Fruit fly (Drosophila melanogaster) whole organism, embryonic: Measurements from ENCODE around the gene Smu1.

Source experiments
- Ada2b ChIP-seq: fragments of 200-800 bp; sonication (Bioruptor generic); IDR thresholded peaks from 2 replicates; pipeline ENCODE4 v1.3.6; 2022; ENCODE audit warnings: missing biosample characterization, missing genetic modification characterization
- Atf-2 ChIP-seq: fragments of 200-800 bp; sonication (Bioruptor generic); optimal IDR thresholded peaks from 2 replicates; lab custom pipeline; 2016; ENCODE audit warnings: missing biosample characterization, missing genetic modification characterization
- CG11456 ChIP-seq: fragments of 200-800 bp; sonication (Bioruptor generic); IDR thresholded peaks from 3 replicates; pipeline ENCODE4 v1.3.6; 2022; ENCODE audit warnings: missing biosample characterization, missing genetic modification characterization
- CG13775 ChIP-seq: fragments of 200-800 bp; sonication (Bioruptor generic); optimal IDR thresholded peaks from 3 replicates; lab custom pipeline; 2017; ENCODE audit warnings: missing biosample characterization, mild to moderate bottlenecking, missing genetic modification characterization
- CG14860 ChIP-seq: fragments of 200-800 bp; sonication (Bioruptor generic); IDR thresholded peaks from 3 replicates; pipeline ENCODE4 v1.3.6; 2022; ENCODE audit warnings: missing biosample characterization, missing genetic modification characterization; ENCODE audit not compliant: partially characterized antibody
- CG32532 ChIP-seq: fragments of 200-800 bp; sonication (Bioruptor generic); IDR thresholded peaks from 2 replicates; pipeline ENCODE4 v1.3.6; 2022; ENCODE audit warnings: missing biosample characterization, missing genetic modification characterization
- CG4404 ChIP-seq: fragments of 200-800 bp; sonication (Bioruptor generic); IDR thresholded peaks from 2 replicates; pipeline ENCODE4 v1.3.6; 2022; ENCODE audit warnings: missing biosample characterization, missing genetic modification characterization
- CG4424 ChIP-seq: fragments of 200-800 bp; sonication (Bioruptor generic); optimal IDR thresholded peaks from 3 replicates; lab custom pipeline; 2016; ENCODE audit warnings: missing biosample characterization, missing genetic modification characterization
- CG4730 ChIP-seq: fragments of 200-800 bp; sonication (Bioruptor generic); IDR thresholded peaks from 2 replicates; pipeline ENCODE4 v1.3.6; 2022; ENCODE audit warnings: missing biosample characterization, missing genetic modification characterization
- CG6689 ChIP-seq: fragments of 200-800 bp; sonication (Bioruptor generic); IDR thresholded peaks from 2 replicates; pipeline ENCODE4 v1.3.6; 2022; ENCODE audit warnings: missing biosample characterization, missing genetic modification characterization
- CG7556 ChIP-seq: fragments of 200-800 bp; sonication (Bioruptor generic); optimal IDR thresholded peaks from 2 replicates; lab custom pipeline; 2017; ENCODE audit warnings: missing biosample characterization, mild to moderate bottlenecking, missing genetic modification characterization
- CG8281 ChIP-seq: fragments of 200-800 bp; sonication (Bioruptor generic); optimal IDR thresholded peaks from 2 replicates; lab custom pipeline; 2018; ENCODE audit warnings: missing biosample characterization, mild to moderate bottlenecking, missing genetic modification characterization, moderate library complexity
- CG8290 ChIP-seq, 3 experiments: fragments of 200-800 bp; sonication (Bioruptor generic); optimal IDR thresholded peaks; 2 replicates each; lab custom pipeline; 2016 to 2019; ENCODE audit warnings: missing biosample characterization in 3 of 3, missing genetic modification characterization in 3 of 3, mild to moderate bottlenecking in 2 of 3, moderate library complexity in 1 of 3
- CG8765 ChIP-seq: fragments of 200-800 bp; sonication (Bioruptor generic); IDR thresholded peaks from 2 replicates; pipeline ENCODE4 v1.3.6; 2022; ENCODE audit warnings: missing biosample characterization, missing genetic modification characterization
- CG8944 ChIP-seq: fragments of 200-800 bp; sonication (Bioruptor generic); optimal IDR thresholded peaks from 3 replicates; lab custom pipeline; 2016; ENCODE audit warnings: missing biosample characterization, missing genetic modification characterization
- CG9609 ChIP-seq: fragments of 200-800 bp; sonication (Bioruptor generic); optimal IDR thresholded peaks from 3 replicates; lab custom pipeline; 2016; ENCODE audit warnings: missing biosample characterization, missing genetic modification characterization
- Dll ChIP-seq: fragments of 200-800 bp; sonication (Bioruptor generic); IDR thresholded peaks from 4 replicates; pipeline ENCODE4 v1.3.6; 2022; ENCODE audit warnings: missing biosample characterization, missing genetic modification characterization; ENCODE audit not compliant: partially characterized antibody
- Drgx ChIP-seq: fragments of 200-800 bp; sonication (Bioruptor generic); IDR thresholded peaks from 2 replicates; pipeline ENCODE4 v1.3.6; 2022; ENCODE audit warnings: missing biosample characterization, missing genetic modification characterization
- Eip74EF ChIP-seq, 2 experiments: fragments of 200-800 bp in 1 of 2; fragments of >200 bp in 1 of 2; sonication (Bioruptor generic) in 1 of 2; optimal IDR thresholded peaks; 2 replicates each; lab custom pipeline; 2017 to 2019; ENCODE audit warnings: missing biosample characterization in 2 of 2, missing genetic modification characterization in 2 of 2, mild to moderate bottlenecking in 1 of 2, moderate library complexity in 1 of 2
- Gug ChIP-seq: fragments of 200-800 bp; sonication (Bioruptor generic); IDR thresholded peaks from 4 replicates; pipeline ENCODE4 v1.3.6; 2022; ENCODE audit warnings: missing biosample characterization, missing genetic modification characterization
- HLHmδ ChIP-seq: fragments of 200-800 bp; sonication (Bioruptor generic); optimal IDR thresholded peaks from 2 replicates; lab custom pipeline; 2018; ENCODE audit warnings: missing biosample characterization, mild to moderate bottlenecking, missing genetic modification characterization, moderate library complexity
- Med ChIP-seq: fragments of 200-800 bp; sonication (Bioruptor generic); peaks from one replicate; lab custom pipeline; 2016; ENCODE audit warnings: missing biosample characterization, missing genetic modification characterization, mild to moderate bottlenecking, inconsistent platforms, moderate library complexity
- Ptx1 ChIP-seq: fragments of 200-800 bp; sonication (Bioruptor generic); IDR thresholded peaks from 2 replicates; pipeline ENCODE4 v1.3.6; 2022; ENCODE audit warnings: missing biosample characterization, missing genetic modification characterization
- YL-1 ChIP-seq: fragments of 200-800 bp; sonication (Bioruptor generic); optimal IDR thresholded peaks from 3 replicates; lab custom pipeline; 2017; ENCODE audit warnings: missing biosample characterization, mild to moderate bottlenecking, missing genetic modification characterization
- bsh ChIP-seq, 2 experiments: fragments of 200-800 bp; sonication (Bioruptor generic); optimal IDR thresholded peaks; 2 replicates each; lab custom pipeline; 2017 to 2018; ENCODE audit warnings: mild to moderate bottlenecking in 2 of 2, missing biosample characterization in 2 of 2, missing genetic modification characterization in 2 of 2, moderate library complexity in 1 of 2
- cad ChIP-seq: fragments of >200 bp; optimal IDR thresholded peaks from 2 replicates; lab custom pipeline; 2017; ENCODE audit warnings: missing biosample characterization, missing genetic modification characterization
- dpn ChIP-seq, 2 experiments: fragments of 200-800 bp; sonication (Bioruptor generic); optimal IDR thresholded peaks; 3 replicates each; lab custom pipeline; 2016; ENCODE audit warnings: missing biosample characterization in 2 of 2, missing genetic modification characterization in 2 of 2
- dysf ChIP-seq: fragments of 200-800 bp; sonication (Bioruptor generic); IDR thresholded peaks from 3 replicates; pipeline ENCODE4 v1.3.6; 2022; ENCODE audit warnings: missing biosample characterization, missing genetic modification characterization
- ems ChIP-seq: fragments of 200-800 bp; sonication (Bioruptor generic); optimal IDR thresholded peaks from 3 replicates; lab custom pipeline; 2016; ENCODE audit warnings: missing biosample characterization, missing genetic modification characterization
- esg ChIP-seq: fragments of 200-800 bp; sonication (Bioruptor generic); conservative IDR thresholded peaks from 2 replicates; pipeline ENCODE4 v1.3.6; 2022; ENCODE audit warnings: missing biosample characterization, missing genetic modification characterization
- gro ChIP-seq: fragments of 200-800 bp; sonication (Bioruptor generic); optimal IDR thresholded peaks from 2 replicates; lab custom pipeline; 2016; ENCODE audit warnings: missing biosample characterization, missing genetic modification characterization
- ind ChIP-seq: fragments of 200-800 bp; sonication (Bioruptor generic); optimal IDR thresholded peaks from 3 replicates; lab custom pipeline; 2016; ENCODE audit warnings: missing biosample characterization, missing genetic modification characterization
- mam ChIP-seq: fragments of 200-800 bp; sonication (Bioruptor generic); optimal IDR thresholded peaks from 3 replicates; lab custom pipeline; 2016; ENCODE audit warnings: missing biosample characterization, missing genetic modification characterization
- oc ChIP-seq: fragments of 200-800 bp; sonication (Bioruptor generic); optimal IDR thresholded peaks from 2 replicates; lab custom pipeline; 2018; ENCODE audit warnings: missing biosample characterization, mild to moderate bottlenecking, missing genetic modification characterization, moderate library complexity
- phol ChIP-seq: fragments of 200-800 bp; sonication (Bioruptor generic); optimal IDR thresholded peaks from 3 replicates; lab custom pipeline; 2018; ENCODE audit warnings: missing biosample characterization, mild to moderate bottlenecking, missing genetic modification characterization, moderate library complexity
- prd ChIP-seq, 3 experiments: fragments of >200 bp in 2 of 3; fragments of 200-800 bp in 1 of 3; sonication (Bioruptor generic) in 1 of 3; optimal IDR thresholded peaks in 2 of 3; IDR thresholded peaks in 1 of 3; 2 replicates in 2 of 3; 3 replicates in 1 of 3; pipeline versions ENCODE4 v1.3.6 to Lab custom; 2017 to 2022; ENCODE audit warnings: missing biosample characterization in 1 of 3, missing genetic modification characterization in 1 of 3
- ranshi ChIP-seq: fragments of 200-800 bp; sonication (Bioruptor generic); IDR thresholded peaks from 2 replicates; pipeline ENCODE4 v1.3.6; 2022; ENCODE audit warnings: missing biosample characterization, missing genetic modification characterization
- sens ChIP-seq: fragments of 200-800 bp; sonication (Bioruptor generic); peaks from one replicate; lab custom pipeline; 2016; ENCODE audit warnings: missing biosample characterization, missing genetic modification characterization
- shn ChIP-seq: fragments of 200-800 bp; sonication (Bioruptor generic); optimal IDR thresholded peaks from 3 replicates; lab custom pipeline; 2016; ENCODE audit warnings: missing biosample characterization, missing genetic modification characterization
- sisA ChIP-seq: fragments of 200-800 bp; sonication (Bioruptor generic); IDR thresholded peaks from 2 replicates; pipeline ENCODE4 v1.3.6; 2022; ENCODE audit warnings: missing biosample characterization, missing genetic modification characterization
- slbo ChIP-seq: fragments of 200-800 bp; sonication (Bioruptor generic); IDR thresholded peaks from 2 replicates; pipeline ENCODE4 v1.3.6; 2022; ENCODE audit warnings: missing biosample characterization, missing genetic modification characterization
- ssp ChIP-seq: fragments of 200-800 bp; sonication (Bioruptor generic); IDR thresholded peaks from 2 replicates; pipeline ENCODE4 v1.3.6; 2022; ENCODE audit warnings: missing biosample characterization, missing genetic modification characterization
- stwl ChIP-seq: fragments of 200-800 bp; sonication (Bioruptor generic); optimal IDR thresholded peaks from 3 replicates; lab custom pipeline; 2018; ENCODE audit warnings: missing biosample characterization, mild to moderate bottlenecking, missing genetic modification characterization, moderate library complexity
- sug ChIP-seq: fragments of 200-800 bp; optimal IDR thresholded peaks from 2 replicates; lab custom pipeline; 2019; ENCODE audit warnings: missing biosample characterization, mild to moderate bottlenecking, missing genetic modification characterization, moderate library complexity
- tap ChIP-seq: fragments of 200-800 bp; optimal IDR thresholded peaks from 3 replicates; lab custom pipeline; 2019; ENCODE audit warnings: missing biosample characterization, mild to moderate bottlenecking, missing genetic modification characterization, moderate library complexity
- tin ChIP-seq: fragments of 200-800 bp; sonication (Bioruptor generic); optimal IDR thresholded peaks from 3 replicates; lab custom pipeline; 2016; ENCODE audit warnings: missing biosample characterization, missing genetic modification characterization
- vnd ChIP-seq: fragments of 200-800 bp; sonication (Bioruptor generic); IDR thresholded peaks from 3 replicates; pipeline ENCODE4 v1.3.6; 2022; ENCODE audit warnings: missing biosample characterization, missing genetic modification characterization; ENCODE audit not compliant: partially characterized antibody
- wdn ChIP-seq: fragments of 200-800 bp; sonication (Bioruptor generic); IDR thresholded peaks from 2 replicates; pipeline ENCODE4 v1.3.6; 2022; ENCODE audit warnings: missing biosample characterization, missing genetic modification characterization
- yki ChIP-seq: fragments of >200 bp; optimal IDR thresholded peaks from 3 replicates; lab custom pipeline; 2018
- zfh1 ChIP-seq: fragments of 200-800 bp; sonication (Bioruptor generic); IDR thresholded peaks from 3 replicates; pipeline ENCODE4 v1.3.6; 2022; ENCODE audit warnings: missing biosample characterization, missing genetic modification characterization

Gene Smu1

DNA sequence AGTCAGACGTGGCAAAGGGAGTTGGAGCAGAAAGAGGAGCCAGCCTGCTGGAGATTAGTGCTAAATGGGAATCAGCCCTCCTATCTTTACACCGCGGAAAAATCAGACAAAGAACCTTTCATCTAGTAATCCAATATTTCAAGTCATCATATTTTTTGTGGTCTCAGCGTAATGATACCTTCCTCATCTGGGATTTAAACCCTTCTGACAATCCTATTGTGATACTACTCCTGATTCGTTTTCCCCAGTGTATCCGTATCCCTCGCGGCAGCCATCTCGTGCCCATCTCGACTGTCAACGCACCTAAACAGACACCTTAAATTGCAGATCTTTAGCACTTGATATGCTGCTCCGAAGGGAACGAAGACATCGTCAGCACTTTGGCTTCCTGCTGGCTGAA is 17.2 kb upstream of the Smu1 start:
- TF ChIP-seq YL-1 (GFP tag; lab: Kevin White, UChicago) = no peak
- TF ChIP-seq ems (GFP tag; lab: Kevin White, UChicago) = peak; percentile 25
- TF ChIP-seq CG13775 (GFP tag; lab: Kevin White, UChicago) = no peak
- TF ChIP-seq CG6689 = no peak
- peak; percentile 37; the same call in 1 of the 2 replicates for TF ChIP-seq sisA (GFP tag; lab: Robert Waterston, UW)
- TF ChIP-seq Ada2b (GFP tag; lab: Robert Waterston, UW) = no peak
- no peak for TF ChIP-seq CG4424 (GFP tag; lab: Kevin White, UChicago)
- 0 out of 2 replicates have a peak, but pooled peaks have one; percentile 10 for TF ChIP-seq wdn (GFP tag; lab: Robert Waterston, UW)
- TF ChIP-seq Gug = 0 out of 4 replicates have a peak, but pooled peaks have one; percentile 18
- TF ChIP-seq sug (tag; lab: Kevin White, UChicago) = no peak
- TF ChIP-seq CG4404 (GFP tag; lab: Robert Waterston, UW) = no peak
- no peak; the same call in 1 of the 2 replicates for TF ChIP-seq esg (GFP tag; lab: Robert Waterston, UW)
- no peak for TF ChIP-seq CG7556 (GFP tag; lab: Kevin White, UChicago)
- peak in 1 of 2 experiments; percentile 47 for TF ChIP-seq bsh (GFP tag; optimal IDR thresholded peaks at IDR 0.05; lab: Kevin White, UChicago)
- TF ChIP-seq oc (tag; lab: Kevin White, UChicago) = no peak
- peak; percentile 64 for TF ChIP-seq Med (GFP tag; lab: Kevin White, UChicago)
- no peak for TF ChIP-seq HLHmδ (GFP tag; lab: Kevin White, UChicago)
- TF ChIP-seq CG8281 (tag; lab: Kevin White, UChicago) = no peak
- TF ChIP-seq mam = peak; percentile 30
- 0 out of 2 replicates have a peak, but pooled peaks have one; percentile 15 for TF ChIP-seq CG8765 (GFP tag; lab: Robert Waterston, UW)
- peak; percentile 33 for TF ChIP-seq ind
- TF ChIP-seq stwl (tag; lab: Kevin White, UChicago) = no peak
- TF ChIP-seq vnd (GFP tag; lab: Robert Waterston, UW) = no peak
- no peak for TF ChIP-seq tap (tag; lab: Kevin White, UChicago)
- TF ChIP-seq zfh1 (GFP tag; lab: Robert Waterston, UW) = 0 out of 3 replicates have a peak, but pooled peaks have one; percentile 7
- peak; percentile 12 for TF ChIP-seq phol (tag; lab: Kevin White, UChicago)
- peak; percentile 41; the same call in 1 of the 2 replicates for TF ChIP-seq ranshi (GFP tag; lab: Robert Waterston, UW)
- TF ChIP-seq slbo (GFP tag; lab: Robert Waterston, UW) = peak; percentile 47
- no peak for TF ChIP-seq CG8290 (GFP tag; optimal IDR thresholded peaks at IDR 0.05; lab: Kevin White, UChicago)
- peak in 1 of 2 experiments; percentile 46 for TF ChIP-seq CG8290 (tag; optimal IDR thresholded peaks at IDR 0.05; lab: Kevin White, UChicago)
- no peak for TF ChIP-seq CG9609
- TF ChIP-seq shn (GFP tag; lab: Kevin White, UChicago) = no peak
- peak; percentile 5 for TF ChIP-seq Atf-2 (GFP tag; lab: Kevin White, UChicago)
- TF ChIP-seq Ptx1 (GFP tag; lab: Robert Waterston, UW) = 0 out of 2 replicates have a peak, but pooled peaks have one; percentile 17
- no peak for TF ChIP-seq cad (GFP tag; lab: Kevin White, UChicago)
- peak; percentile 38; the same call in 1 of the 3 replicates for TF ChIP-seq dysf (GFP tag; lab: Robert Waterston, UW)
- TF ChIP-seq Drgx (GFP tag; lab: Robert Waterston, UW) = 0 out of 2 replicates have a peak, but pooled peaks have one; percentile 5
- TF ChIP-seq CG32532 (GFP tag; lab: Robert Waterston, UW) = peak; percentile 25; the same call in 1 of the 2 replicates
- no peak for TF ChIP-seq CG14860 (GFP tag; lab: Robert Waterston, UW)
- peak; percentile 8 for TF ChIP-seq tin (GFP tag; lab: Kevin White, UChicago)
- TF ChIP-seq Eip74EF (GFP tag; optimal IDR thresholded peaks at IDR 0.05; lab: Kevin White, UChicago) = no peak
- TF ChIP-seq CG4730 (GFP tag; lab: Robert Waterston, UW) = no peak
- no peak for TF ChIP-seq dpn (GFP tag; optimal IDR thresholded peaks at IDR 0.05; lab: Kevin White, UChicago)
- no peak for TF ChIP-seq gro (GFP tag; lab: Kevin White, UChicago)
- no peak for TF ChIP-seq yki (lab: Kevin White, UChicago)
- TF ChIP-seq Dll (GFP tag; lab: Robert Waterston, UW) = no peak
- peak; percentile 1 for TF ChIP-seq CG8944 (GFP tag; lab: Kevin White, UChicago)
- peak; percentile 15; the same call in 1 of the 2 replicates for TF ChIP-seq ssp
- TF ChIP-seq sens (GFP tag; lab: Kevin White, UChicago) = peak; percentile 10
- 0 out of 3 replicates have a peak, but pooled peaks have one; percentile 18 for TF ChIP-seq CG11456 (GFP tag; lab: Robert Waterston, UW)
- TF ChIP-seq prd (optimal IDR thresholded peaks at IDR 0.05; lab: Kevin White, UChicago) = no peak
- peak; percentile 55; the same call in 1 of the 3 replicates for TF ChIP-seq prd (GFP tag; IDR thresholded peaks at IDR 0.05; lab: Robert Waterston, UW)
